Worm (Caenorhabditis elegans) whole organism, young adult: ENCODE data around the gene B0495.7.

Experiments used
- Y95B8A.8 ChIP-seq: fragments of 200-800 bp; sonication (Bioruptor generic); IDR thresholded peaks from 2 replicates; pipeline ENCODE4 v1.3.6; 2022; ENCODE audit warnings: missing genetic modification reagents, missing genetic modification characterization, missing compliant biosample characterization
- ama-1 ChIP-seq, 3 experiments: fragments of 150-350 bp in 1 of 3; sonication (generic microtip) in 2 of 3; optimal IDR thresholded peaks; 2 replicates each; lab custom pipeline; 2014 to 2018; ENCODE audit warnings: missing biosample characterization in 2 of 3, missing genetic modification characterization in 2 of 3, missing genetic modification reagents in 2 of 3
- cebp-2 ChIP-seq: fragments of 200-800 bp; sonication (Bioruptor generic); IDR thresholded peaks from 2 replicates; pipeline ENCODE4 v1.3.6; 2022; ENCODE audit warnings: missing genetic modification characterization, missing compliant biosample characterization
- ceh-100 ChIP-seq: fragments of 200-800 bp; sonication (Bioruptor generic); IDR thresholded peaks from 2 replicates; pipeline ENCODE4 v1.3.6; 2022; ENCODE audit warnings: missing genetic modification reagents, missing genetic modification characterization, missing compliant biosample characterization
- lir-1 ChIP-seq: fragments of 200-800 bp; sonication (Bioruptor generic); conservative IDR thresholded peaks from 2 replicates; pipeline ENCODE4 v1.3.6; 2022; ENCODE audit warnings: missing genetic modification reagents, missing genetic modification characterization, missing compliant biosample characterization

DNA sequence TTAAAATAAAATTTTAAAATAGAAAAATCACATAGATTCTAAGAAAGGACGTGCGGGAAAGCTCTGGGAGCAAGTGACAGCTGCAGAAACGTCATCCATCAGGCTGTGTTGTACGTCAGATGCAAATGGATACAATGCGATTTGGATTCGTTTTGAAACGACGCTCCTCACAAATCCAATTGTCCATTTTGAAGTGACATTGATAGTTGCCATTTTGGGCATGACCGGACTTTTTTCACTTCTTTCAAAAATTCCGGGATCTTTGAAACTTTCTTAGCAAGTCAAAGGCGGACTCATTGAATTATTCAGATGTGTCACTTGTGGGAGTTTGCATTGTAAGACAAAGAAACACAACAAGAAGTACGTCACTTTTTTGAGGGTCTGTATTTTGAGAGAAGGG lies 14.0 kb upstream of the B0495.7 start:
- TF ChIP-seq ceh-100 (GFP tag; lab: Robert Waterston, UW) (no peak), lir-1 (no peak), ama-1 (optimal IDR thresholded peaks at IDR 0.05; lab: Kevin White, UChicago) (no peak), ama-1 (GFP tag; optimal IDR thresholded peaks at IDR 0.05; lab: Kevin White, UChicago) (no peak), Y95B8A.8 (GFP tag; lab: Robert Waterston, UW) (no peak), cebp-2 (GFP tag; lab: Robert Waterston, UW) (no peak)
